Worm (Caenorhabditis elegans) whole organism, L3 larva: ENCODE measurements around the gene F35H8.1.

Source experiments
- R02D3.7 ChIP-seq: fragments of 150-350 bp; optimal IDR thresholded peaks from 2 replicates; lab custom pipeline; 2014; ENCODE audit warnings: missing biosample characterization, missing genetic modification characterization
- ZK546.5 ChIP-seq: sonication (generic microtip); optimal IDR thresholded peaks from 2 replicates; lab custom pipeline; 2017; ENCODE audit warnings: missing biosample characterization, missing genetic modification characterization
- aly-2 ChIP-seq: fragments of 150-350 bp; optimal IDR thresholded peaks from 2 replicates; lab custom pipeline; 2014; ENCODE audit warnings: missing biosample characterization, missing genetic modification characterization
- ama-1 ChIP-seq: fragments of 150-350 bp; optimal IDR thresholded peaks from 2 replicates; lab custom pipeline; 2018
- ceh-16 ChIP-seq: sonication (generic microtip); optimal IDR thresholded peaks from 2 replicates; lab custom pipeline; 2017; ENCODE audit warnings: missing biosample characterization, missing genetic modification characterization
- ceh-28 ChIP-seq: fragments of 150-350 bp; optimal IDR thresholded peaks from 2 replicates; lab custom pipeline; 2014; ENCODE audit warnings: missing biosample characterization, missing genetic modification reagents, missing genetic modification characterization
- ceh-9 ChIP-seq: sonication (generic microtip); optimal IDR thresholded peaks from 2 replicates; lab custom pipeline; 2018; ENCODE audit warnings: missing biosample characterization, missing genetic modification characterization
- daf-12 ChIP-seq: fragments of 150-350 bp; optimal IDR thresholded peaks from 2 replicates; lab custom pipeline; 2014; ENCODE audit warnings: missing biosample characterization, missing genetic modification reagents, missing genetic modification characterization
- egl-27 ChIP-seq: sonication (generic microtip); optimal IDR thresholded peaks from 4 replicates; lab custom pipeline; 2017; ENCODE audit warnings: missing biosample characterization, missing genetic modification reagents, missing genetic modification characterization
- egl-5 ChIP-seq: fragments of 150-350 bp; optimal IDR thresholded peaks from 2 replicates; lab custom pipeline; 2017; ENCODE audit warnings: missing biosample characterization, missing genetic modification reagents, missing genetic modification characterization, inconsistent platforms
- elt-1 ChIP-seq: fragments of 150-350 bp; optimal IDR thresholded peaks from 2 replicates; lab custom pipeline; 2014; ENCODE audit warnings: missing biosample characterization, missing genetic modification characterization
- elt-2 ChIP-seq: sonication (generic microtip); optimal IDR thresholded peaks from 2 replicates; lab custom pipeline; 2016; ENCODE audit warnings: missing genetic modification reagents, mild to moderate bottlenecking, missing genetic modification characterization, missing compliant biosample characterization
- elt-3 ChIP-seq, 3 experiments: fragments of 150-350 bp in 1 of 3; sonication (generic microtip) in 2 of 3; optimal IDR thresholded peaks; 2 replicates in 2 of 3; 4 replicates in 1 of 3; lab custom pipeline; 2014 to 2017; ENCODE audit warnings: missing biosample characterization in 3 of 3, missing genetic modification characterization in 3 of 3
- eor-1 ChIP-seq, 2 experiments: fragments of 150-350 bp; optimal IDR thresholded peaks; 2 replicates each; lab custom pipeline; 2014 to 2018; ENCODE audit warnings: missing biosample characterization in 2 of 2, missing genetic modification characterization in 2 of 2
- fkh-10 ChIP-seq: sonication (generic microtip); optimal IDR thresholded peaks from 2 replicates; lab custom pipeline; 2017; ENCODE audit warnings: missing biosample characterization, missing genetic modification reagents, missing genetic modification characterization
- fkh-2 ChIP-seq: fragments of 150-350 bp; optimal IDR thresholded peaks from 2 replicates; lab custom pipeline; 2014; ENCODE audit warnings: missing biosample characterization, missing genetic modification reagents, missing genetic modification characterization
- fos-1 ChIP-seq: fragments of 150-350 bp; optimal IDR thresholded peaks from 2 replicates; lab custom pipeline; 2014; ENCODE audit warnings: missing biosample characterization, missing genetic modification characterization
- jun-1 ChIP-seq: fragments of 150-350 bp; optimal IDR thresholded peaks from 2 replicates; lab custom pipeline; 2014; ENCODE audit warnings: missing biosample characterization, missing genetic modification reagents, missing genetic modification characterization
- lin-15B ChIP-seq: fragments of 150-350 bp; optimal IDR thresholded peaks from 2 replicates; lab custom pipeline; 2014; ENCODE audit warnings: missing biosample characterization, missing genetic modification characterization
- lin-39 ChIP-seq: fragments of 150-350 bp; optimal IDR thresholded peaks from 2 replicates; lab custom pipeline; 2018; ENCODE audit warnings: missing biosample characterization, missing genetic modification reagents, missing genetic modification characterization
- lsy-12 ChIP-seq: sonication (generic microtip); optimal IDR thresholded peaks from 2 replicates; lab custom pipeline; 2016; ENCODE audit warnings: mild to moderate bottlenecking, missing genetic modification characterization, missing compliant biosample characterization
- mdl-1 ChIP-seq: fragments of 150-350 bp; optimal IDR thresholded peaks from 2 replicates; lab custom pipeline; 2014; ENCODE audit warnings: missing biosample characterization, missing genetic modification characterization
- mml-1 ChIP-seq: fragments of 150-350 bp; sonication (generic microtip); optimal IDR thresholded peaks from 3 replicates; lab custom pipeline; 2014; ENCODE audit warnings: missing biosample characterization, missing genetic modification characterization
- nfya-1 ChIP-seq: sonication (generic microtip); optimal IDR thresholded peaks from 2 replicates; lab custom pipeline; 2017; ENCODE audit warnings: missing genetic modification characterization, mild to moderate bottlenecking, missing compliant biosample characterization, antibody characterized with exemption, moderate library complexity; ENCODE audit not compliant: insufficient read depth
- nhr-11 ChIP-seq: fragments of 150-350 bp; optimal IDR thresholded peaks from 2 replicates; lab custom pipeline; 2014; ENCODE audit warnings: missing biosample characterization, missing genetic modification characterization
- nhr-12 ChIP-seq: fragments of 150-350 bp; optimal IDR thresholded peaks from 2 replicates; lab custom pipeline; 2014; ENCODE audit warnings: missing biosample characterization, missing genetic modification characterization
- nhr-23 ChIP-seq: fragments of 150-350 bp; optimal IDR thresholded peaks from 2 replicates; lab custom pipeline; 2014; ENCODE audit warnings: missing biosample characterization, missing genetic modification reagents, missing genetic modification characterization
- nhr-237 ChIP-seq: fragments of 150-350 bp; optimal IDR thresholded peaks from 2 replicates; lab custom pipeline; 2014; ENCODE audit warnings: missing biosample characterization, missing genetic modification characterization
- nhr-25 ChIP-seq: sonication (generic microtip); optimal IDR thresholded peaks from 2 replicates; lab custom pipeline; 2017; ENCODE audit warnings: missing biosample characterization, missing genetic modification characterization
- nhr-28 ChIP-seq: fragments of 150-350 bp; optimal IDR thresholded peaks from 2 replicates; lab custom pipeline; 2014; ENCODE audit warnings: missing biosample characterization, missing genetic modification characterization
- nhr-43 ChIP-seq: sonication (generic microtip); optimal IDR thresholded peaks from 2 replicates; lab custom pipeline; 2016; ENCODE audit warnings: mild to moderate bottlenecking, missing genetic modification characterization, missing compliant biosample characterization; ENCODE audit not compliant: poor library complexity, severe bottlenecking
- nhr-67 ChIP-seq: fragments of 150-350 bp; optimal IDR thresholded peaks from 2 replicates; lab custom pipeline; 2014; ENCODE audit warnings: missing biosample characterization, missing genetic modification characterization
- nhr-77 ChIP-seq: fragments of 150-350 bp; optimal IDR thresholded peaks from 2 replicates; lab custom pipeline; 2014; ENCODE audit warnings: missing biosample characterization, missing genetic modification characterization
- pha-4 ChIP-seq: fragments of 150-350 bp; optimal IDR thresholded peaks from 2 replicates; lab custom pipeline; 2014; ENCODE audit warnings: missing biosample characterization, missing genetic modification reagents, missing genetic modification characterization
- pqm-1 ChIP-seq: fragments of 150-350 bp; optimal IDR thresholded peaks from 2 replicates; lab custom pipeline; 2017; ENCODE audit warnings: missing biosample characterization, missing genetic modification characterization, inconsistent platforms
- sea-2 ChIP-seq: fragments of 150-350 bp; sonication (generic microtip); optimal IDR thresholded peaks from 4 replicates; lab custom pipeline; 2014; ENCODE audit warnings: missing biosample characterization, missing genetic modification reagents, missing genetic modification characterization
- skn-1 ChIP-seq: fragments of 150-350 bp; optimal IDR thresholded peaks from 2 replicates; lab custom pipeline; 2014; ENCODE audit warnings: missing biosample characterization, missing genetic modification characterization
- snpc-4 ChIP-seq: fragments of 150-350 bp; optimal IDR thresholded peaks from 2 replicates; lab custom pipeline; 2014; ENCODE audit warnings: missing biosample characterization, missing genetic modification characterization
- tbx-2 ChIP-seq: sonication (generic microtip); optimal IDR thresholded peaks from 2 replicates; lab custom pipeline; 2016; ENCODE audit warnings: mild to moderate bottlenecking, missing genetic modification characterization, missing compliant biosample characterization
- unc-39 ChIP-seq: sonication (generic microtip); optimal IDR thresholded peaks from 4 replicates; lab custom pipeline; 2017; ENCODE audit warnings: missing biosample characterization, missing genetic modification characterization
- zag-1 ChIP-seq: fragments of 150-350 bp; optimal IDR thresholded peaks from 2 replicates; lab custom pipeline; 2014; ENCODE audit warnings: missing biosample characterization, missing genetic modification characterization
- ztf-11 ChIP-seq: fragments of 150-350 bp; optimal IDR thresholded peaks from 2 replicates; lab custom pipeline; 2014; ENCODE audit warnings: missing biosample characterization, missing genetic modification characterization
- ztf-4 ChIP-seq: fragments of 150-350 bp; optimal IDR thresholded peaks from 2 replicates; lab custom pipeline; 2014; ENCODE audit warnings: missing biosample characterization, missing genetic modification characterization

Gene F35H8.1

ce11 chrII:9553179-9553578, at the start of gene F35H8.1:
Gene F35H8.1 (minus strand): TSS chrII:9553279.
- TF ChIP-seq aly-2 (tag; lab: Kevin White, UChicago) (no peak), eor-1 (tag; optimal IDR thresholded peaks at IDR 0.05; lab: Kevin White, UChicago) (no peak), lin-39 (tag; lab: Kevin White, UChicago) (no peak), ZK546.5 (tag; lab: Kevin White, UChicago) (no peak), fkh-10 (GFP tag; lab: Kevin White, UChicago) (no peak), lsy-12 (tag; lab: Kevin White, UChicago) (no peak), sea-2 (GFP tag; lab: Kevin White, UChicago) (no peak), elt-1 (tag; lab: Kevin White, UChicago) (no peak), nhr-67 (tag; lab: Kevin White, UChicago) (no peak), egl-5 (tag; lab: Kevin White, UChicago) (no peak), daf-12 (tag; lab: Kevin White, UChicago) (no peak), snpc-4 (tag; lab: Kevin White, UChicago) (no peak), tbx-2 (no peak), ceh-9 (tag; lab: Kevin White, UChicago) (no peak), ceh-16 (tag; lab: Kevin White, UChicago) (no peak)

ce11 chrII:9602566-9602965, 49.5 kb upstream of the F35H8.1 start:
- TF ChIP-seq lsy-12 (tag; lab: Kevin White, UChicago) (no peak), nhr-11 (peak; percentile 34), ama-1 (lab: Kevin White, UChicago) (peak; percentile 12), nhr-23 (peak; percentile 44)

ce11 chrII:9601679-9602078, 48.6 kb upstream of the F35H8.1 start:
- TF ChIP-seq jun-1 (tag; lab: Kevin White, UChicago): peak; percentile 41
- TF ChIP-seq elt-2 (tag; lab: Kevin White, UChicago): peak; percentile 53
- TF ChIP-seq nhr-25: peak; percentile 69
- TF ChIP-seq snpc-4 (tag; lab: Kevin White, UChicago): no peak
- TF ChIP-seq nfya-1: peak; percentile 26
- no peak for TF ChIP-seq daf-12 (tag; lab: Kevin White, UChicago)
- TF ChIP-seq ama-1 (lab: Kevin White, UChicago): peak; percentile 77
- TF ChIP-seq nhr-43 (tag; lab: Kevin White, UChicago): peak; percentile 68
- TF ChIP-seq pqm-1 (tag; lab: Kevin White, UChicago): peak; percentile 45
- TF ChIP-seq mdl-1 (tag; lab: Kevin White, UChicago): peak; percentile 40
- peak; percentile 77 for TF ChIP-seq nhr-23
- no peak for TF ChIP-seq lin-39 (tag; lab: Kevin White, UChicago)
- TF ChIP-seq eor-1 (tag; optimal IDR thresholded peaks at IDR 0.05; lab: Kevin White, UChicago): no peak
- no peak for TF ChIP-seq fkh-2
- TF ChIP-seq elt-1 (tag; lab: Kevin White, UChicago): peak; percentile 83
- peak; percentile 79 for TF ChIP-seq nhr-11
- TF ChIP-seq zag-1 (tag; lab: Kevin White, UChicago): no peak
- TF ChIP-seq pha-4 (tag; lab: Kevin White, UChicago): peak; percentile 16
- TF ChIP-seq, all 47 proteins: peak for 12

DNA sequence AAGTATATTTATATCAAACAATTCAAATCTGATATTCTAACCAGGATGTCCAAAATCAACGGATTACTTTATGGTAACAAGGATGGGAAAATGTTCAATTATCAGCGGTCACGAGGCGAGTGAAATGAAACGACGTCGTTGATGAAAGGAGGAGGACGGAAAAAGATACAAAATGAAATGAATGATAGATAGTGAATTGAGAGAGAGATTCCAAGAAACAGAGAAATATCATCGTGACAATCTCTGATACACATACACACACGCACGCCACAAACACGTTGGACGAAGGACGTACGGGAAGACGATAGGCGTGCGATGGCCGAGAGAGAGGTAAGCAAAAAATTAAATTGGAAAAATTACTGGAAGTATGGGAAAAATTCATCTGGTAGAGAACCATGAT, 48.0 kb upstream of the F35H8.1 start:
- TF ChIP-seq nhr-11 (peak; percentile 71), ztf-4 (tag; lab: Kevin White, UChicago) (no peak), egl-27 (tag; lab: Kevin White, UChicago) (no peak), ceh-9 (tag; lab: Kevin White, UChicago) (no peak), nhr-23 (peak; percentile 91), mml-1 (tag; lab: Kevin White, UChicago) (no peak), egl-5 (tag; lab: Kevin White, UChicago) (no peak), nfya-1 (peak; percentile 53), jun-1 (tag; lab: Kevin White, UChicago) (peak; percentile 70), zag-1 (tag; lab: Kevin White, UChicago) (no peak), elt-3 (tag; optimal IDR thresholded peaks at IDR 0.05; lab: Kevin White, UChicago) (no peak), skn-1 (tag; lab: Kevin White, UChicago) (peak; percentile 2), elt-1 (tag; lab: Kevin White, UChicago) (no peak), nhr-25 (peak; percentile 91), R02D3.7 (tag; lab: Kevin White, UChicago) (no peak), elt-2 (tag; lab: Kevin White, UChicago) (peak; percentile 71), ztf-11 (tag; lab: Kevin White, UChicago) (no peak), ama-1 (lab: Kevin White, UChicago) (peak; percentile 81), ceh-28 (peak; percentile 24), eor-1 (tag; optimal IDR thresholded peaks at IDR 0.05; lab: Kevin White, UChicago) (no peak), sea-2 (GFP tag; lab: Kevin White, UChicago) (no peak), lin-15B (tag; lab: Kevin White, UChicago) (no peak), fos-1 (tag; lab: Kevin White, UChicago) (no peak), nhr-28 (no peak), daf-12 (tag; lab: Kevin White, UChicago) (no peak), pha-4 (tag; lab: Kevin White, UChicago) (peak; percentile 28), unc-39 (tag; lab: Kevin White, UChicago) (no peak), nhr-237 (no peak), ZK546.5 (tag; lab: Kevin White, UChicago) (no peak), snpc-4 (tag; lab: Kevin White, UChicago) (no peak), nhr-77 (no peak), lsy-12 (tag; lab: Kevin White, UChicago) (peak; percentile 39), nhr-67 (tag; lab: Kevin White, UChicago) (no peak), tbx-2 (peak; percentile 33), fkh-2 (no peak), nhr-43 (tag; lab: Kevin White, UChicago) (peak; percentile 80), nhr-12 (tag; lab: Kevin White, UChicago) (no peak), aly-2 (tag; lab: Kevin White, UChicago) (no peak)
